Fruit fly (Drosophila melanogaster): Measurements from ENCODE around the gene CG44521.

The CG44521 gene

dm6 chr3L:5690994-5691503, 22.1 kb upstream of the CG44521 start:
- TF ChIP-seq CG4496 (GFP tag; IDR thresholded peaks at IDR 0.05): no peak
- no peak for TF ChIP-seq Pif1A (GFP tag; optimal IDR thresholded peaks at IDR 0.05)
- no peak for TF ChIP-seq CG34367 (tag; optimal IDR thresholded peaks at IDR 0.05)
- no peak for TF ChIP-seq gl (tag; optimal IDR thresholded peaks at IDR 0.05)
- no peak for TF ChIP-seq CG15710 (tag; optimal IDR thresholded peaks at IDR 0.05)
- no peak for TF ChIP-seq CG13204 (GFP tag; optimal IDR thresholded peaks at IDR 0.05)
- TF ChIP-seq CG14655 (GFP tag; optimal IDR thresholded peaks at IDR 0.05): no peak

dm6 chr3L:5731639-5732038, 18.5 kb downstream of the CG44521 start:
- TF ChIP-seq Pif1A (GFP tag; optimal IDR thresholded peaks at IDR 0.05) (no peak), gl (tag; optimal IDR thresholded peaks at IDR 0.05) (no peak), Snoo (tag; optimal IDR thresholded peaks at IDR 0.05) (no peak), CG32121 (GFP tag; IDR thresholded peaks at IDR 0.05) (no peak), Pif1B (GFP tag; optimal IDR thresholded peaks at IDR 0.05) (no peak), CG15710 (tag; optimal IDR thresholded peaks at IDR 0.05) (no peak), CG10348 (GFP tag; IDR thresholded peaks at IDR 0.05) (no peak), CG8159 (tag; optimal IDR thresholded peaks at IDR 0.05) (no peak), fd96Ca (GFP tag; IDR thresholded peaks at IDR 0.05) (no peak), CG34367 (tag; optimal IDR thresholded peaks at IDR 0.05) (no peak), rn (GFP tag; IDR thresholded peaks at IDR 0.05) (no peak), CG8301 (tag; optimal IDR thresholded peaks at IDR 0.05) (no peak), CG12605 (GFP tag; IDR thresholded peaks at IDR 0.05) (no peak), CG4496 (GFP tag; IDR thresholded peaks at IDR 0.05) (no peak), D1 (tag; optimal IDR thresholded peaks at IDR 0.05) (no peak), CG13204 (GFP tag; optimal IDR thresholded peaks at IDR 0.05) (no peak), CG14655 (GFP tag; optimal IDR thresholded peaks at IDR 0.05) (no peak)

dm6 chr3L:5749616-5750336, 36.6 kb downstream of the CG44521 start:
- TF ChIP-seq CG14655 (GFP tag; optimal IDR thresholded peaks at IDR 0.05) (no peak), CG4496 (GFP tag; IDR thresholded peaks at IDR 0.05) (0 out of 3 replicates have a peak, but pooled peaks have one; percentile 38)

dm6 chr3L:5751417-5751739, 38.2 kb downstream of the CG44521 start:
- TF ChIP-seq CG4496 (GFP tag; IDR thresholded peaks at IDR 0.05) (no peak), Ets98B (GFP tag; IDR thresholded peaks at IDR 0.05) (no peak), Snoo (tag; optimal IDR thresholded peaks at IDR 0.05) (no peak), CG8301 (tag; optimal IDR thresholded peaks at IDR 0.05) (no peak), fd96Ca (GFP tag; IDR thresholded peaks at IDR 0.05) (no peak), rn (GFP tag; IDR thresholded peaks at IDR 0.05) (no peak), CG34367 (tag; optimal IDR thresholded peaks at IDR 0.05) (no peak), CG9948 (tag; optimal IDR thresholded peaks at IDR 0.05) (no peak), CG10348 (GFP tag; IDR thresholded peaks at IDR 0.05) (no peak), CG8159 (tag; optimal IDR thresholded peaks at IDR 0.05) (no peak), EcR (GFP tag; optimal IDR thresholded peaks at IDR 0.05) (no peak), CG17806 (tag; optimal IDR thresholded peaks at IDR 0.05) (no peak), Pif1A (GFP tag; optimal IDR thresholded peaks at IDR 0.05) (no peak), D1 (tag; optimal IDR thresholded peaks at IDR 0.05) (no peak), CG32121 (GFP tag; IDR thresholded peaks at IDR 0.05) (no peak), CG15710 (tag; optimal IDR thresholded peaks at IDR 0.05) (no peak), gl (tag; optimal IDR thresholded peaks at IDR 0.05) (no peak), CG13204 (GFP tag; optimal IDR thresholded peaks at IDR 0.05) (no peak)

dm6 chr3L:5751740-5752579, 38.8 kb downstream of the CG44521 start, which contains the start of gene DnaJ-1:
TSS of gene DnaJ-1 (minus strand) at chr3L:5752189.
- TF ChIP-seq CG32121 (GFP tag; IDR thresholded peaks at IDR 0.05): no peak
- TF ChIP-seq CG10348 (GFP tag; IDR thresholded peaks at IDR 0.05): no peak
- TF ChIP-seq EcR (GFP tag; optimal IDR thresholded peaks at IDR 0.05): peak; percentile 83
- 0 out of 2 replicates have a peak, but pooled peaks have one; percentile 12 for TF ChIP-seq CG12605 (GFP tag; IDR thresholded peaks at IDR 0.05)
- TF ChIP-seq Ets98B (GFP tag; IDR thresholded peaks at IDR 0.05): peak; percentile 64; the same call in 1 of the 2 replicates
- TF ChIP-seq CG14655 (GFP tag; optimal IDR thresholded peaks at IDR 0.05): no peak
- no peak for TF ChIP-seq CG17806 (tag; optimal IDR thresholded peaks at IDR 0.05)
- TF ChIP-seq rn (GFP tag; IDR thresholded peaks at IDR 0.05): no peak
- peak; percentile 5 for TF ChIP-seq gl (tag; optimal IDR thresholded peaks at IDR 0.05)
- no peak for TF ChIP-seq Pif1A (GFP tag; optimal IDR thresholded peaks at IDR 0.05)
- peak; percentile 10 for TF ChIP-seq CG34367 (tag; optimal IDR thresholded peaks at IDR 0.05)
- TF ChIP-seq CG13204 (GFP tag; optimal IDR thresholded peaks at IDR 0.05): peak; percentile 68
- peak; percentile 14 for TF ChIP-seq Pif1B (GFP tag; optimal IDR thresholded peaks at IDR 0.05)
- TF ChIP-seq CG8301 (tag; optimal IDR thresholded peaks at IDR 0.05): no peak
- no peak for TF ChIP-seq fd96Ca (GFP tag; IDR thresholded peaks at IDR 0.05)
- TF ChIP-seq CG8159 (tag; optimal IDR thresholded peaks at IDR 0.05): peak; percentile 35
- peak; percentile 40 for TF ChIP-seq Snoo (tag; optimal IDR thresholded peaks at IDR 0.05)
- 0 out of 3 replicates have a peak, but pooled peaks have one; percentile 20 for TF ChIP-seq CG4496 (GFP tag; IDR thresholded peaks at IDR 0.05)
